Worm (Caenorhabditis elegans) whole organism, early embryonic: ENCODE data around the gene C06E2.2.

ENCODE experiments used
- B0310.2 ChIP-seq: sonication (generic microtip); optimal IDR thresholded peaks from 2 replicates; lab custom pipeline; 2016; ENCODE audit warnings: mild to moderate bottlenecking, missing genetic modification characterization, missing compliant biosample characterization
- F13C5.2 ChIP-seq: sonication (generic microtip); optimal IDR thresholded peaks from 2 replicates; lab custom pipeline; 2017; ENCODE audit warnings: mild to moderate bottlenecking, missing genetic modification characterization, inconsistent platforms, missing compliant biosample characterization
- aly-1 ChIP-seq: sonication (generic microtip); optimal IDR thresholded peaks from 2 replicates; lab custom pipeline; 2016; ENCODE audit warnings: missing genetic modification characterization, missing compliant biosample characterization
- ama-1 ChIP-seq: fragments of 150-350 bp; optimal IDR thresholded peaks from 2 replicates; lab custom pipeline; 2014
- ceh-13 ChIP-seq: fragments of 200-800 bp; sonication (Bioruptor generic); optimal IDR thresholded peaks from 2 replicates; lab custom pipeline; 2018; ENCODE audit warnings: mild to moderate bottlenecking, missing genetic modification characterization, missing compliant biosample characterization
- ceh-36 ChIP-seq: sonication (generic microtip); optimal IDR thresholded peaks from 2 replicates; lab custom pipeline; 2016; ENCODE audit warnings: missing genetic modification characterization, inconsistent platforms, missing compliant biosample characterization
- ets-7 ChIP-seq: sonication (generic microtip); optimal IDR thresholded peaks from 2 replicates; lab custom pipeline; 2016; ENCODE audit warnings: missing genotype, missing genetic modification characterization, missing compliant biosample characterization
- flt-1 ChIP-seq: fragments of 200-800 bp; sonication (Bioruptor generic); IDR thresholded peaks from 2 replicates; pipeline ENCODE4 v1.3.6; 2022; ENCODE audit warnings: missing genetic modification characterization, missing compliant biosample characterization
- hmbx-1 ChIP-seq: sonication (generic microtip); optimal IDR thresholded peaks from 2 replicates; lab custom pipeline; 2016; ENCODE audit warnings: mild to moderate bottlenecking, missing genetic modification characterization, missing compliant biosample characterization
- hmg-4 ChIP-seq: fragments of 200-800 bp; sonication (Bioruptor generic); optimal IDR thresholded peaks from 2 replicates; lab custom pipeline; 2018; ENCODE audit warnings: mild to moderate bottlenecking, missing genetic modification characterization, missing compliant biosample characterization
- hnd-1 ChIP-seq: sonication (generic microtip); optimal IDR thresholded peaks from 2 replicates; lab custom pipeline; 2016; ENCODE audit warnings: missing genetic modification characterization, missing compliant biosample characterization
- pes-1 ChIP-seq: fragments of 200-800 bp; sonication (Bioruptor generic); IDR thresholded peaks from 2 replicates; pipeline ENCODE4 v1.3.6; 2022; ENCODE audit warnings: missing genetic modification reagents, missing genetic modification characterization, missing compliant biosample characterization
- scrt-1 ChIP-seq: fragments of 200-800 bp; sonication (Bioruptor generic); IDR thresholded peaks from 2 replicates; pipeline ENCODE4 v1.3.6; 2022; ENCODE audit warnings: missing genetic modification characterization, missing compliant biosample characterization
- sea-1 ChIP-seq: fragments of 200-800 bp; sonication (Bioruptor generic); conservative IDR thresholded peaks from 2 replicates; pipeline ENCODE4 v1.3.6; 2022; ENCODE audit warnings: missing genetic modification characterization, missing compliant biosample characterization
- tbx-11 ChIP-seq: fragments of 200-800 bp; sonication (Bioruptor generic); IDR thresholded peaks from 2 replicates; pipeline ENCODE4 v1.3.6; 2022; ENCODE audit warnings: missing genetic modification characterization, missing compliant biosample characterization
- tbx-37 ChIP-seq: fragments of 200-800 bp; sonication (Bioruptor generic); conservative IDR thresholded peaks from 2 replicates; pipeline ENCODE4 v1.3.6; 2022; ENCODE audit warnings: missing genetic modification reagents, missing genetic modification characterization, missing compliant biosample characterization
- tra-4 ChIP-seq: sonication (generic microtip); optimal IDR thresholded peaks from 2 replicates; lab custom pipeline; 2017; ENCODE audit warnings: missing genetic modification characterization, missing compliant biosample characterization

The C06E2.2 gene

ce11 chrX:8879349-8879748 lies at the start of gene C06E2.2:
TSS of gene C06E2.2 (plus strand) at chrX:8879649.
- TF ChIP-seq ceh-13 (GFP tag; lab: Kevin White, UChicago) (no peak), hmbx-1 (tag; lab: Kevin White, UChicago) (no peak), ets-7 (tag; lab: Kevin White, UChicago) (no peak), pes-1 (GFP tag; lab: Robert Waterston, UW) (no peak), sea-1 (GFP tag; lab: Robert Waterston, UW) (no peak), tbx-37 (GFP tag; lab: Robert Waterston, UW) (no peak), hmg-4 (GFP tag; lab: Kevin White, UChicago) (no peak), tbx-11 (GFP tag; lab: Robert Waterston, UW) (no peak), F13C5.2 (tag; lab: Kevin White, UChicago) (no peak), B0310.2 (tag; lab: Kevin White, UChicago) (no peak), scrt-1 (GFP tag; lab: Robert Waterston, UW) (no peak), aly-1 (tag; lab: Kevin White, UChicago) (no peak), flt-1 (GFP tag; lab: Robert Waterston, UW) (no peak), hnd-1 (tag; lab: Kevin White, UChicago) (no peak), ceh-36 (tag; lab: Kevin White, UChicago) (no peak), tra-4 (no peak)

ce11 chrX:8831162-8831561 lies 48.3 kb upstream of the C06E2.2 start, which contains the start of gene C28G1.6:
TSS of gene C28G1.6 (minus strand) at chrX:8831262.
- TF ChIP-seq pes-1 (GFP tag; lab: Robert Waterston, UW) (no peak), tbx-37 (GFP tag; lab: Robert Waterston, UW) (no peak), tra-4 (no peak)

- no peak for TF ChIP-seq tbx-11 (GFP tag; lab: Robert Waterston, UW)
- TF ChIP-seq ets-7 (tag; lab: Kevin White, UChicago), result no peak
- no peak for TF ChIP-seq ceh-13 (GFP tag; lab: Kevin White, UChicago)
- TF ChIP-seq F13C5.2 (tag; lab: Kevin White, UChicago), result no peak
- TF ChIP-seq hmbx-1 (tag; lab: Kevin White, UChicago), result no peak
- no peak for TF ChIP-seq hnd-1 (tag; lab: Kevin White, UChicago)
- no peak for TF ChIP-seq tra-4
- no peak for TF ChIP-seq pes-1 (GFP tag; lab: Robert Waterston, UW)
- TF ChIP-seq tbx-37 (GFP tag; lab: Robert Waterston, UW), result no peak
- no peak for TF ChIP-seq ama-1 (lab: Kevin White, UChicago)
- no peak for TF ChIP-seq sea-1 (GFP tag; lab: Robert Waterston, UW)
- TF ChIP-seq scrt-1 (GFP tag; lab: Robert Waterston, UW), result no peak
- TF ChIP-seq B0310.2 (tag; lab: Kevin White, UChicago), result no peak
- TF ChIP-seq hmg-4 (GFP tag; lab: Kevin White, UChicago), result no peak
- no peak for TF ChIP-seq flt-1 (GFP tag; lab: Robert Waterston, UW)
- no peak for TF ChIP-seq aly-1 (tag; lab: Kevin White, UChicago)
- no peak for TF ChIP-seq ceh-36 (tag; lab: Kevin White, UChicago)
Observed at ce11 chrX:8835405-8835804, 44.0 kb upstream of the C06E2.2 start, which contains the start of gene sec-15. TSS of gene sec-15 (minus strand) at chrX:8835715.

DNA sequence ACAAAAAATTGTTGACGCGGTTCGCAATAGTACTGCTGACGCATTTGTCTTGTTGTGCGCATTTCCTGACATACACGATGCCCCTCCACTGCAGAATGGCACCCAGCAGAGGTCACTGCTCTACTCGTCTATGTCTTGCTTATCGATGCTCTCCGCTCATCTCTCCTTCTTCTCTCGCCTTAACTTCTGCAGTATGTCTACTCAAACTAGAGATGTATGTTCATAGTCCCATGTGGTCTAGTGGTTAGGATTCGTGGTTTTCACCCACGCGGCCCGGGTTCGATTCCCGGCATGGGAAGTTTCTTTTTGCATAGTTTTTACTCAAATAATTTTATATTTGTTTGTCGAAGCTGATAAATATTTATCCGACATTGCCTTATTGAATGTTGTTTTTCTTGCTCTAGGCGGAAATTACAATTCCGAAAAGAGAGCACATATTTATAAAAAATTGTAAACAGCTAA lies 43.5 kb upstream of the C06E2.2 start, which contains the start of gene C28G1.2:
TSS of gene C28G1.2 (plus strand) at position 130 of the 462 bp plus-strand sequence.
- TF ChIP-seq aly-1 (tag; lab: Kevin White, UChicago) (peak; percentile 93), tbx-37 (GFP tag; lab: Robert Waterston, UW) (peak; percentile 99), hmbx-1 (tag; lab: Kevin White, UChicago) (peak; percentile 86), hnd-1 (tag; lab: Kevin White, UChicago) (peak; percentile 94), ama-1 (lab: Kevin White, UChicago) (no peak), ceh-36 (tag; lab: Kevin White, UChicago) (peak; percentile 96), flt-1 (GFP tag; lab: Robert Waterston, UW) (peak; percentile 98), F13C5.2 (tag; lab: Kevin White, UChicago) (peak; percentile 98), scrt-1 (GFP tag; lab: Robert Waterston, UW) (peak; percentile 99), sea-1 (GFP tag; lab: Robert Waterston, UW) (peak; percentile 98), pes-1 (GFP tag; lab: Robert Waterston, UW) (peak; percentile 97), tra-4 (peak; percentile 95), hmg-4 (GFP tag; lab: Kevin White, UChicago) (peak; percentile 99), B0310.2 (tag; lab: Kevin White, UChicago) (peak; percentile 96), ets-7 (tag; lab: Kevin White, UChicago) (peak; percentile 89), ceh-13 (GFP tag; lab: Kevin White, UChicago) (peak; percentile 96), tbx-11 (GFP tag; lab: Robert Waterston, UW) (peak; percentile 95)

DNA sequence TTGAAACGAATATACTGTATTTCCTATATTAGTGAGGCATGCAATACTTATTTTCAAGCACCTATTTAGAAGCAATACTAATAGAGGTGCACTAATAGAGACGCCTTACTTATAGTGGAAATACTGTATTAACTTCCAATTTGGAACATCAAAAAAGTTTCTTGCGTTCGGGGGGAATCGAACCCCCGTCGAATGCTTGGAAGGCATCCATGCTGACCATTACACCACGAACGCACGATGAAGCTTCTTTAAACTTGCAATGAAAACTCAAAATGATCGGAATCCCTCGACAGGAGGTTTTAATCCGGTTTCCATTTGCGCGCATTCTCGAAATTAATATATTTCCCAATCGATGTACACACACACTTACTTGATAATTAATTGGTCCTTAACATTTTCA lies 41.3 kb upstream of the C06E2.2 start:
- TF ChIP-seq ets-7 (tag; lab: Kevin White, UChicago) (no peak), hmbx-1 (tag; lab: Kevin White, UChicago) (no peak), B0310.2 (tag; lab: Kevin White, UChicago) (no peak), hmg-4 (GFP tag; lab: Kevin White, UChicago) (no peak), ceh-13 (GFP tag; lab: Kevin White, UChicago) (no peak), F13C5.2 (tag; lab: Kevin White, UChicago) (no peak), scrt-1 (GFP tag; lab: Robert Waterston, UW) (no peak), tbx-37 (GFP tag; lab: Robert Waterston, UW) (no peak), pes-1 (GFP tag; lab: Robert Waterston, UW) (no peak), hnd-1 (tag; lab: Kevin White, UChicago) (no peak), ceh-36 (tag; lab: Kevin White, UChicago) (no peak), aly-1 (tag; lab: Kevin White, UChicago) (no peak), ama-1 (lab: Kevin White, UChicago) (no peak), sea-1 (GFP tag; lab: Robert Waterston, UW) (no peak)

ce11 chrX:8843988-8844387 lies 35.5 kb upstream of the C06E2.2 start, which contains the start of gene ubc-23:
TSS of gene ubc-23 (plus strand) at chrX:8844288.
- TF ChIP-seq scrt-1 (GFP tag; lab: Robert Waterston, UW) (no peak), ama-1 (lab: Kevin White, UChicago) (no peak), aly-1 (tag; lab: Kevin White, UChicago) (no peak)
